Worm (Caenorhabditis elegans) whole organism, L4 larva: ENCODE results near the gene R09E10.1.

Experiments
- F37D6.2 ChIP-seq: sonication (generic microtip); optimal IDR thresholded peaks from 2 replicates; lab custom pipeline; 2016; ENCODE audit warnings: mild to moderate bottlenecking, missing genetic modification characterization, missing compliant biosample characterization
- F49E8.2 ChIP-seq: sonication (generic microtip); optimal IDR thresholded peaks from 2 replicates; lab custom pipeline; 2016; ENCODE audit warnings: missing compliant biosample characterization, mild to moderate bottlenecking, missing genetic modification characterization, borderline replicate concordance
- T20F7.1 ChIP-seq: fragments of 200-800 bp; sonication (Bioruptor generic); optimal IDR thresholded peaks from 2 replicates; lab custom pipeline; 2018; ENCODE audit warnings: mild to moderate bottlenecking, missing genetic modification characterization, missing compliant biosample characterization
- T26A8.4 ChIP-seq: fragments of 200-800 bp; sonication (Bioruptor generic); IDR thresholded peaks from 2 replicates; pipeline ENCODE4 v1.3.6; 2022; ENCODE audit warnings: missing genetic modification characterization, missing compliant biosample characterization
- Y48G9A.11 ChIP-seq: fragments of 200-800 bp; sonication (Bioruptor generic); IDR thresholded peaks from 2 replicates; pipeline ENCODE4 v1.3.6; 2022; ENCODE audit warnings: missing genetic modification reagents, missing genetic modification characterization, missing compliant biosample characterization
- Y5F2A.4 ChIP-seq: fragments of 200-800 bp; sonication (Bioruptor generic); optimal IDR thresholded peaks from 2 replicates; lab custom pipeline; 2018; ENCODE audit warnings: mild to moderate bottlenecking, missing genetic modification characterization, missing compliant biosample characterization
- ZK337.2 ChIP-seq: fragments of 200-800 bp; sonication (Bioruptor generic); IDR thresholded peaks from 2 replicates; pipeline ENCODE4 v1.3.6; 2022; ENCODE audit warnings: missing genetic modification reagents, missing genetic modification characterization, missing compliant biosample characterization
- aly-2 ChIP-seq: sonication (generic microtip); optimal IDR thresholded peaks from 2 replicates; lab custom pipeline; 2018; ENCODE audit warnings: missing biosample characterization, missing genetic modification characterization
- attf-4 ChIP-seq: sonication (generic microtip); optimal IDR thresholded peaks from 3 replicates; lab custom pipeline; 2017; ENCODE audit warnings: missing biosample characterization, missing genetic modification characterization
- ceh-62 ChIP-seq: sonication (generic microtip); optimal IDR thresholded peaks from 2 replicates; lab custom pipeline; 2017; ENCODE audit warnings: missing biosample characterization, missing genetic modification characterization
- cey-2 ChIP-seq: sonication (generic microtip); optimal IDR thresholded peaks from 3 replicates; lab custom pipeline; 2017; ENCODE audit warnings: missing genetic modification characterization, mild to moderate bottlenecking, missing compliant biosample characterization, antibody characterized with exemption, borderline replicate concordance; ENCODE audit not compliant: insufficient read depth
- daf-12 ChIP-seq: fragments of 150-350 bp; optimal IDR thresholded peaks from 2 replicates; lab custom pipeline; 2014; ENCODE audit warnings: missing biosample characterization, missing genetic modification reagents, missing genetic modification characterization
- daf-19 ChIP-seq: fragments of 200-800 bp; sonication (Bioruptor generic); conservative IDR thresholded peaks from 2 replicates; pipeline ENCODE4 v1.3.6; 2022; ENCODE audit warnings: missing genetic modification characterization, missing compliant biosample characterization
- daf-8 ChIP-seq: fragments of 200-800 bp; sonication (Bioruptor generic); IDR thresholded peaks from 2 replicates; pipeline ENCODE4 v1.3.6; 2022; ENCODE audit warnings: missing genetic modification characterization, missing compliant biosample characterization
- dmd-6 ChIP-seq: fragments of 200-800 bp; sonication (Bioruptor generic); IDR thresholded peaks from 2 replicates; pipeline ENCODE4 v1.3.6; 2022; ENCODE audit warnings: missing genetic modification reagents, missing genetic modification characterization, missing compliant biosample characterization
- dmd-9 ChIP-seq: fragments of 200-800 bp; sonication (Bioruptor generic); IDR thresholded peaks from 2 replicates; pipeline ENCODE4 v1.3.6; 2022; ENCODE audit warnings: missing genetic modification reagents, missing genetic modification characterization, missing compliant biosample characterization
- dve-1 ChIP-seq: sonication (generic microtip); optimal IDR thresholded peaks from 2 replicates; lab custom pipeline; 2017; ENCODE audit warnings: antibody characterized with exemption, mild to moderate bottlenecking, missing genetic modification characterization, missing compliant biosample characterization; ENCODE audit not compliant: insufficient read depth
- hif-1 ChIP-seq, 2 experiments: sonication (generic microtip); optimal IDR thresholded peaks; 2 replicates each; lab custom pipeline; 2016 to 2017; ENCODE audit warnings: missing compliant biosample characterization in 2 of 2, missing genetic modification characterization in 2 of 2, missing genetic modification reagents in 2 of 2, missing genotype in 2 of 2, mild to moderate bottlenecking in 1 of 2
- hlh-11 ChIP-seq: fragments of 200-800 bp; sonication (Bioruptor generic); optimal IDR thresholded peaks from 2 replicates; lab custom pipeline; 2018; ENCODE audit warnings: mild to moderate bottlenecking, missing genetic modification characterization, missing compliant biosample characterization
- hlh-30 ChIP-seq: sonication (generic microtip); optimal IDR thresholded peaks from 2 replicates; lab custom pipeline; 2017; ENCODE audit warnings: antibody characterized with exemption, mild to moderate bottlenecking, missing genetic modification characterization, missing compliant biosample characterization; ENCODE audit not compliant: insufficient read depth
- lin-1 ChIP-seq: fragments of 200-800 bp; sonication (Bioruptor generic); IDR thresholded peaks from 2 replicates; pipeline ENCODE4 v1.3.6; 2022; ENCODE audit warnings: missing genetic modification reagents, missing genetic modification characterization, missing compliant biosample characterization
- lsy-2 ChIP-seq, 2 experiments: fragments of 150-350 bp in 1 of 2; sonication (generic microtip) in 1 of 2; optimal IDR thresholded peaks; 2 replicates each; lab custom pipeline; 2014 to 2017; ENCODE audit warnings: missing biosample characterization in 2 of 2, missing genetic modification characterization in 2 of 2
- madf-5 ChIP-seq, 2 experiments: fragments of 200-800 bp; sonication (Bioruptor generic); IDR thresholded peaks; 2 replicates each; pipeline ENCODE4 v1.3.6; 2022; ENCODE audit warnings: missing compliant biosample characterization in 2 of 2, missing genetic modification characterization in 2 of 2
- madf-9 ChIP-seq: fragments of 200-800 bp; sonication (Bioruptor generic); conservative IDR thresholded peaks from 2 replicates; pipeline ENCODE4 v1.3.6; 2022; ENCODE audit warnings: missing genetic modification reagents, missing genetic modification characterization, missing compliant biosample characterization
- mdl-1 ChIP-seq, 2 experiments: fragments of 150-350 bp in 1 of 2; sonication (generic microtip) in 1 of 2; optimal IDR thresholded peaks; 2 replicates each; lab custom pipeline; 2014 to 2017; ENCODE audit warnings: missing biosample characterization in 2 of 2, missing genetic modification characterization in 2 of 2
- mep-1 ChIP-seq: fragments of 150-350 bp; sonication (generic microtip); optimal IDR thresholded peaks from 3 replicates; lab custom pipeline; 2014; ENCODE audit warnings: missing biosample characterization, missing genetic modification characterization
- mes-2 ChIP-seq: sonication (generic microtip); optimal IDR thresholded peaks from 2 replicates; lab custom pipeline; 2016; ENCODE audit warnings: missing genotype, mild to moderate bottlenecking, missing genetic modification characterization, missing compliant biosample characterization; ENCODE audit not compliant: poor library complexity, severe bottlenecking
- mxl-2 ChIP-seq: fragments of 200-800 bp; sonication (Bioruptor generic); conservative IDR thresholded peaks from 2 replicates; pipeline ENCODE4 v1.3.6; 2022; ENCODE audit warnings: missing genetic modification reagents, missing genetic modification characterization, missing compliant biosample characterization
- mxl-3 ChIP-seq: fragments of 200-800 bp; sonication (Bioruptor generic); optimal IDR thresholded peaks from 2 replicates; lab custom pipeline; 2018; ENCODE audit warnings: mild to moderate bottlenecking, missing genetic modification characterization, missing compliant biosample characterization
- nhr-10 ChIP-seq: fragments of 150-350 bp; optimal IDR thresholded peaks from 2 replicates; lab custom pipeline; 2014; ENCODE audit warnings: missing biosample characterization, missing genetic modification characterization
- nhr-102 ChIP-seq: sonication (generic microtip); optimal IDR thresholded peaks from 2 replicates; lab custom pipeline; 2016; ENCODE audit warnings: mild to moderate bottlenecking, missing genetic modification characterization, moderate library complexity, missing compliant biosample characterization
- nhr-11 ChIP-seq: fragments of 150-350 bp; optimal IDR thresholded peaks from 2 replicates; lab custom pipeline; 2014; ENCODE audit warnings: missing biosample characterization, missing genetic modification characterization
- nhr-25 ChIP-seq: sonication (generic microtip); optimal IDR thresholded peaks from 2 replicates; lab custom pipeline; 2017; ENCODE audit warnings: missing genetic modification characterization, mild to moderate bottlenecking, missing compliant biosample characterization, antibody characterized with exemption, moderate library complexity, borderline replicate concordance; ENCODE audit not compliant: insufficient read depth
- nhr-28 ChIP-seq: fragments of 150-350 bp; optimal IDR thresholded peaks from 2 replicates; lab custom pipeline; 2014; ENCODE audit warnings: missing biosample characterization, missing genetic modification characterization
- nhr-48 ChIP-seq: sonication (generic microtip); optimal IDR thresholded peaks from 2 replicates; lab custom pipeline; 2016; ENCODE audit warnings: mild to moderate bottlenecking, missing genetic modification characterization, missing compliant biosample characterization
- nhr-77 ChIP-seq: fragments of 150-350 bp; optimal IDR thresholded peaks from 2 replicates; lab custom pipeline; 2014; ENCODE audit warnings: missing biosample characterization, missing genetic modification characterization
- pha-4 ChIP-seq, 2 experiments: fragments of 150-350 bp in 1 of 2; fragments of 200-800 bp in 1 of 2; sonication (Bioruptor generic) in 1 of 2; IDR thresholded peaks in 1 of 2; optimal IDR thresholded peaks in 1 of 2; 2 replicates each; pipeline versions ENCODE4 v1.3.6 to Lab custom; 2014 to 2022; ENCODE audit warnings: missing genetic modification characterization in 2 of 2, missing genetic modification reagents in 2 of 2, missing biosample characterization in 1 of 2, missing compliant biosample characterization in 1 of 2
- php-3 ChIP-seq: fragments of 200-800 bp; sonication (Bioruptor generic); IDR thresholded peaks from 2 replicates; pipeline ENCODE4 v1.3.6; 2022; ENCODE audit warnings: missing genetic modification reagents, missing genetic modification characterization, missing compliant biosample characterization
- pqm-1 ChIP-seq: sonication (generic microtip); optimal IDR thresholded peaks from 2 replicates; lab custom pipeline; 2017; ENCODE audit warnings: missing biosample characterization, missing genetic modification characterization
- saeg-2 ChIP-seq: fragments of 200-800 bp; sonication (Bioruptor generic); IDR thresholded peaks from 2 replicates; pipeline ENCODE4 v1.3.6; 2022; ENCODE audit warnings: missing genetic modification reagents, missing genetic modification characterization, missing compliant biosample characterization
- skn-1 ChIP-seq: fragments of 150-350 bp; optimal IDR thresholded peaks from 2 replicates; lab custom pipeline; 2014; ENCODE audit warnings: missing biosample characterization, missing genetic modification characterization
- spr-1 ChIP-seq: sonication (generic microtip); optimal IDR thresholded peaks from 2 replicates; lab custom pipeline; 2016; ENCODE audit warnings: mild to moderate bottlenecking, missing genetic modification characterization, missing compliant biosample characterization
- spr-3 ChIP-seq: fragments of 200-800 bp; sonication (Bioruptor generic); optimal IDR thresholded peaks from 2 replicates; lab custom pipeline; 2018; ENCODE audit warnings: mild to moderate bottlenecking, missing genetic modification characterization, missing compliant biosample characterization
- tra-1 ChIP-seq: fragments of 200-800 bp; sonication (Bioruptor generic); IDR thresholded peaks from 2 replicates; pipeline ENCODE4 v1.3.6; 2022; ENCODE audit warnings: missing genetic modification reagents, missing genetic modification characterization, missing compliant biosample characterization
- unc-130 ChIP-seq: sonication (generic microtip); optimal IDR thresholded peaks from 2 replicates; lab custom pipeline; 2016; ENCODE audit warnings: missing genetic modification reagents, missing genetic modification characterization, missing compliant biosample characterization
- unc-62 ChIP-seq, 3 experiments: fragments of 150-350 bp in 1 of 3; sonication (generic microtip); optimal IDR thresholded peaks in 2 of 3; peaks in 1 of 3; 1 replicate in 1 of 3; 2 replicates in 2 of 3; lab custom pipeline; 2014 to 2017; ENCODE audit warnings: missing biosample characterization in 3 of 3, missing genetic modification characterization in 3 of 3, missing genetic modification reagents in 3 of 3, missing genotype in 1 of 3
- vab-7 ChIP-seq: fragments of 200-800 bp; sonication (Bioruptor generic); IDR thresholded peaks from 2 replicates; pipeline ENCODE4 v1.3.6; 2022; ENCODE audit warnings: missing genetic modification reagents, missing genetic modification characterization, missing compliant biosample characterization
- zag-1 ChIP-seq: fragments of 150-350 bp; optimal IDR thresholded peaks from 2 replicates; lab custom pipeline; 2014; ENCODE audit warnings: missing biosample characterization, missing genetic modification characterization
- zfp-2 ChIP-seq: sonication (generic microtip); optimal IDR thresholded peaks from 2 replicates; lab custom pipeline; 2016; ENCODE audit warnings: mild to moderate bottlenecking, missing genetic modification characterization, missing compliant biosample characterization

The R09E10.1 gene

ce11 chrIV:10342361-10342706 is 19.8 kb upstream of the R09E10.1 start:
- TF ChIP-seq lin-1 (GFP tag; lab: Robert Waterston, UW) (0 out of 2 replicates have a peak, but pooled peaks have one; percentile 46), mxl-3 (peak; percentile 52), spr-1 (tag; lab: Kevin White, UChicago) (no peak), cey-2 (tag; lab: Kevin White, UChicago) (peak; percentile 17), T26A8.4 (GFP tag; lab: Robert Waterston, UW) (no peak), pha-4 (GFP tag; IDR thresholded peaks at IDR 0.05; lab: Robert Waterston, UW) (no peak), pha-4 (tag; optimal IDR thresholded peaks at IDR 0.05; lab: Kevin White, UChicago) (no peak), hlh-11 (tag; lab: Kevin White, UChicago) (peak; percentile 86), zag-1 (no peak), nhr-48 (tag; lab: Kevin White, UChicago) (peak; percentile 47), mdl-1 (tag; optimal IDR thresholded peaks at IDR 0.05; lab: Kevin White, UChicago) (peak in 1 of 2 experiments; percentile 33), zfp-2 (tag; lab: Kevin White, UChicago) (no peak), dve-1 (peak; percentile 88), vab-7 (no peak), F37D6.2 (no peak), mep-1 (tag; lab: Kevin White, UChicago) (peak; percentile 72), daf-19 (GFP tag; lab: Robert Waterston, UW) (no peak), dmd-9 (GFP tag; lab: Robert Waterston, UW) (no peak), nhr-102 (tag; lab: Kevin White, UChicago) (no peak), Y48G9A.11 (no peak), php-3 (GFP tag; lab: Robert Waterston, UW) (peak; percentile 66; the same call in 1 of the 2 replicates), F49E8.2 (tag; lab: Kevin White, UChicago) (no peak), Y5F2A.4 (GFP tag; lab: Kevin White, UChicago) (no peak), lsy-2 (tag; optimal IDR thresholded peaks at IDR 0.05; lab: Kevin White, UChicago) (peak; percentile 18 to 51), nhr-11 (peak; percentile 94), nhr-28 (peak; percentile 96), spr-3 (GFP tag; lab: Kevin White, UChicago) (no peak), unc-62 (GFP tag; optimal IDR thresholded peaks at IDR 0.05 in 1 of 2; lab: Kevin White, UChicago) (peak in 1 of 2 experiments; percentile 99), unc-62 (tag; optimal IDR thresholded peaks at IDR 0.05; lab: Kevin White, UChicago) (no peak), tra-1 (GFP tag; lab: Robert Waterston, UW) (peak; percentile 47; the same call in 1 of the 2 replicates), dmd-6 (peak; percentile 79), attf-4 (tag; lab: Kevin White, UChicago) (no peak), madf-5 (GFP tag; IDR thresholded peaks at IDR 0.05; lab: Robert Waterston, UW) (no peak), mxl-2 (no peak), ceh-62 (tag; lab: Kevin White, UChicago) (no peak), unc-130 (GFP tag; lab: Kevin White, UChicago) (no peak), nhr-77 (tag; lab: Kevin White, UChicago) (peak; percentile 82), daf-12 (no peak), nhr-25 (peak; percentile 93), daf-8 (GFP tag; lab: Robert Waterston, UW) (no peak), hif-1 (tag; optimal IDR thresholded peaks at IDR 0.05; lab: Kevin White, UChicago) (peak in 1 of 2 experiments; percentile 28), saeg-2 (GFP tag; lab: Robert Waterston, UW) (0 out of 2 replicates have a peak, but pooled peaks have one; percentile 28), aly-2 (no peak), skn-1 (tag; lab: Kevin White, UChicago) (no peak), pqm-1 (tag; lab: Kevin White, UChicago) (peak; percentile 90), ZK337.2 (GFP tag; lab: Robert Waterston, UW) (no peak), nhr-10 (peak; percentile 67), mes-2 (tag; lab: Kevin White, UChicago) (peak; percentile 32), madf-9 (GFP tag; lab: Robert Waterston, UW) (no peak), hlh-30 (tag; lab: Kevin White, UChicago) (peak; percentile 60), T20F7.1 (GFP tag; lab: Kevin White, UChicago) (peak; percentile 51)
